Worm (Caenorhabditis elegans) whole organism, L2 larva: ENCODE data around the gene del-9.

Experiments
- aly-2 ChIP-seq: fragments of 150-350 bp; optimal IDR thresholded peaks from 2 replicates; lab custom pipeline; 2014; ENCODE audit warnings: missing biosample characterization, missing genetic modification characterization
- ama-1 ChIP-seq: fragments of 150-350 bp; optimal IDR thresholded peaks from 2 replicates; lab custom pipeline; 2018; ENCODE audit warnings: inconsistent platforms
- ceh-16 ChIP-seq: fragments of 150-350 bp; optimal IDR thresholded peaks from 2 replicates; lab custom pipeline; 2014; ENCODE audit warnings: missing biosample characterization, missing genetic modification characterization
- fos-1 ChIP-seq: fragments of 150-350 bp; optimal IDR thresholded peaks from 2 replicates; lab custom pipeline; 2014; ENCODE audit warnings: missing biosample characterization, missing genetic modification characterization
- lin-13 ChIP-seq: fragments of 150-350 bp; optimal IDR thresholded peaks from 2 replicates; lab custom pipeline; 2014; ENCODE audit warnings: missing biosample characterization, missing genetic modification reagents, missing genetic modification characterization
- nhr-10 ChIP-seq: sonication (generic microtip); optimal IDR thresholded peaks from 2 replicates; lab custom pipeline; 2017; ENCODE audit warnings: missing biosample characterization, missing genetic modification characterization
- nhr-129 ChIP-seq: fragments of 150-350 bp; optimal IDR thresholded peaks from 2 replicates; lab custom pipeline; 2014; ENCODE audit warnings: missing biosample characterization, missing genetic modification characterization
- nhr-25 ChIP-seq: fragments of 150-350 bp; sonication (generic microtip); optimal IDR thresholded peaks from 3 replicates; lab custom pipeline; 2014; ENCODE audit warnings: missing biosample characterization, missing genetic modification characterization
- unc-39 ChIP-seq: fragments of 150-350 bp; optimal IDR thresholded peaks from 2 replicates; lab custom pipeline; 2014; ENCODE audit warnings: missing biosample characterization, missing genetic modification characterization
- ztf-11 ChIP-seq: sonication (generic microtip); optimal IDR thresholded peaks from 2 replicates; lab custom pipeline; 2017; ENCODE audit warnings: missing biosample characterization, missing genetic modification characterization

ce11 chrX:3634782-3635181, 17.7 kb upstream of the del-9 start:
- TF ChIP-seq lin-13 (GFP tag; lab: Kevin White, UChicago) (no peak), nhr-129 (tag; lab: Kevin White, UChicago) (no peak), fos-1 (no peak), ceh-16 (tag; lab: Kevin White, UChicago) (no peak), nhr-25 (tag; lab: Kevin White, UChicago) (no peak), aly-2 (tag; lab: Kevin White, UChicago) (no peak), ztf-11 (tag; lab: Kevin White, UChicago) (no peak), unc-39 (tag; lab: Kevin White, UChicago) (no peak), nhr-10 (tag; lab: Kevin White, UChicago) (no peak), ama-1 (no peak)
